Worm (Caenorhabditis elegans) whole organism, L4 larva: ENCODE measurements around the gene nlp-28.

Source experiments
- F37D6.2 ChIP-seq: sonication (generic microtip); optimal IDR thresholded peaks from 2 replicates; lab custom pipeline; 2016; ENCODE audit warnings: mild to moderate bottlenecking, missing genetic modification characterization, missing compliant biosample characterization
- ZK546.5 ChIP-seq, 2 experiments: sonication (generic microtip); optimal IDR thresholded peaks; 2 replicates each; lab custom pipeline; 2017; ENCODE audit warnings: missing biosample characterization in 2 of 2, missing genetic modification characterization in 2 of 2
- ama-1 ChIP-seq: fragments of 150-350 bp; optimal IDR thresholded peaks from 2 replicates; lab custom pipeline; 2014; ENCODE audit warnings: inconsistent platforms, mixed read lengths
- ceh-82 ChIP-seq: sonication (generic microtip); optimal IDR thresholded peaks from 2 replicates; lab custom pipeline; 2017; ENCODE audit warnings: missing biosample characterization, missing genetic modification characterization
- dmd-9 ChIP-seq: fragments of 200-800 bp; sonication (Bioruptor generic); IDR thresholded peaks from 2 replicates; pipeline ENCODE4 v1.3.6; 2022; ENCODE audit warnings: missing genetic modification reagents, missing genetic modification characterization, missing compliant biosample characterization
- hlh-30 ChIP-seq: sonication (generic microtip); optimal IDR thresholded peaks from 2 replicates; lab custom pipeline; 2017; ENCODE audit warnings: antibody characterized with exemption, mild to moderate bottlenecking, missing genetic modification characterization, missing compliant biosample characterization; ENCODE audit not compliant: insufficient read depth
- lsy-2 ChIP-seq, 2 experiments: fragments of 150-350 bp in 1 of 2; sonication (generic microtip) in 1 of 2; optimal IDR thresholded peaks; 2 replicates each; lab custom pipeline; 2014 to 2017; ENCODE audit warnings: missing biosample characterization in 2 of 2, missing genetic modification characterization in 2 of 2
- nhr-10 ChIP-seq: fragments of 150-350 bp; optimal IDR thresholded peaks from 2 replicates; lab custom pipeline; 2014; ENCODE audit warnings: missing biosample characterization, missing genetic modification characterization
- saeg-2 ChIP-seq: fragments of 200-800 bp; sonication (Bioruptor generic); IDR thresholded peaks from 2 replicates; pipeline ENCODE4 v1.3.6; 2022; ENCODE audit warnings: missing genetic modification reagents, missing genetic modification characterization, missing compliant biosample characterization
- zag-1 ChIP-seq: fragments of 150-350 bp; optimal IDR thresholded peaks from 2 replicates; lab custom pipeline; 2014; ENCODE audit warnings: missing biosample characterization, missing genetic modification characterization

DNA sequence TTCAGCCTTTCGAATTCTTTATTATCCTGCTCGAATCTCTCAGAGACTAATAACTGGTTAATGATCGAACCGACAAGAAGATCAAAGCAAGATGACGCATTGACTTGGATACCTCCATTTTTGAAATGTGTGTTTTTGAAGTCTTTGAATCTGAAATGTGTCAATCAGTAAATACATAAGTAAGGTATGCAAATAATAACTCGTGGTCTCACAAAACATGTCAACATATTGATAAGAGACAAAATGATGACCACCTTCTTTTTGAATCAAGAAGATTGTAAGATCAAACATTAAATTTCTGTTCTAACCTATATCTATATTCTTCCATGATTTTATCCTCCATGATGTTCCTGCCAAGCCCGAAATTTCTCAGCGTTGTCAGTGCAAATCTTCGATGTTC lies 18.0 kb upstream of the nlp-28 start:
- TF ChIP-seq hlh-30 (no peak), lsy-2 (tag; optimal IDR thresholded peaks at IDR 0.05; lab: Kevin White, UChicago) (no peak), ceh-82 (tag; lab: Kevin White, UChicago) (no peak), dmd-9 (GFP tag; lab: Robert Waterston, UW) (no peak), ZK546.5 (tag; optimal IDR thresholded peaks at IDR 0.05; lab: Kevin White, UChicago) (no peak), zag-1 (no peak), F37D6.2 (no peak), ama-1 (lab: Kevin White, UChicago) (no peak), saeg-2 (GFP tag; lab: Robert Waterston, UW) (no peak), nhr-10 (no peak)
